Fruit fly (Drosophila melanogaster): Measurements from ENCODE around the gene CG13460.

DNA sequence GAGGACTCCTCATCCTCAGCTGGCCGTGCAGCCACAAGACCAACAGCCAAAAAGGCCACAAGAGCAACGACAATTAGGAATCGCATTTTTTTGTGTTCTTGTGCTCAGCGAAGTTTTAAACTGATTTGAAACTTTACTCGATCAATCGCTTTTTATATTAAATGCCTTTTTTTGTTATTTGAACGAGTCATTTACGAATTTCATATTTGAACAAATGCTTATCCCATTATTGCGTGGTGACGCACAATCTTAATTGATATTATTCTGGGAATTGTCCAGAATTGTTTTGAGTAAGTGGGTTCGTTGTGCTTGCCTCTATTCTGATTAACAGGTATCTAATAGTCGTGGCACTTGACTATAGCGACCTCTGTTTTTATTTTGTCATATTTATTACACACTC, 9.1 kb downstream of the CG13460 start, which contains the start of gene CG13461:
- TF ChIP-seq Pif1B (GFP tag; optimal IDR thresholded peaks at IDR 0.05) (no peak), D1 (tag; optimal IDR thresholded peaks at IDR 0.05) (no peak), rn (GFP tag; IDR thresholded peaks at IDR 0.05) (no peak), CG34367 (tag; optimal IDR thresholded peaks at IDR 0.05) (no peak), CG32121 (GFP tag; IDR thresholded peaks at IDR 0.05) (no peak), EcR (GFP tag; optimal IDR thresholded peaks at IDR 0.05) (no peak), CG12605 (GFP tag; IDR thresholded peaks at IDR 0.05) (no peak)

Data from whole organism, pupa.